Comparison of ENCODE assay signal across 1 fruit fly cellular context in the genomic region with DNA sequence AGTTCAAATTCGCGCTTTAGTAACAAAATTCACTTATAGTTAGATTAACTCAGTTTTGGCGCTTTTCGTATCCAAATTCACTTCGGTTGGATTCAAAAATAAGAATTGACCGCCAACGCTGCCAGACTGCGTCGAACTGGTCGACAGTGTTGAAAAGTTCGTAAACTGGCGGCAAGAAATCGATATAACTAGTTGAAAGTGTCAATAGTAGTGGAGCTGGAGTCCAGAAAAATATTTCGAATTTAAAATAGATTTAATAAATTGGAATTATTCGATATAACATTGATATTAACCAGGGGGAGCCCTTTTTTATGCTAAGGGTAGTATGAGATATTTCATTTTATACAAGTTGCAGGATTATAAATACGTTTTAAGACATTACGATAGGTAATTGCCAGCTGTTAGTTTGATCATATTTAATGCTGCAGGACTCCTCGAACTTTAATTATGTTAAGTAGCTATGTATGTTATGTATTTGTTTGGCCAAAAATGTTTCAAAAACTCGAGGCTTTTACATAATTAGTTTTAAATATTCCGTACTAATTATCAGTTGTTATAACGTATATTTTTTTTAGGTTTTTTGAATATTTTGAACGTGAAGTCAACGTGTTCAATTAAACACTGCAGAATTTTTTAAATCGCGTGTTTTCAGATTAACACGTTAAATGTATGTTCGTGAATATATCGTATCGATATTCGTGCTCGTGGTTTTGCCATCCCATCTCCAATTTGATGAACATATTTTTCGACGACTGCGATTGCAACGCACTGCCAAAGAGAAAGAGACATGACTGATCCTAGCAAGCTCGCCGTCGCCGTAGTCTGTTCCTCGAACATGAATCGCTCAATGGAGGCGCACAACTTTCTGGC.
TF ChIP-seq lines count a peak whose summit lies in the region.

A gene (minus strand): TSS at position 113 of the 870 bp plus-strand sequence.
A gene (plus strand): TSS at position 703 of the 870 bp plus-strand sequence.

TF ChIP-seq in whole organism, embryonic, 481 proteins besides CTCF, POLR2A, EP300 and RAD21 (continued from another document):
- TF ChIP-seq Bgb (GFP tag; IDR thresholded peaks at IDR 0.05; lab: Robert Waterston, UW; ENCODE audit: partially characterized antibody) (peak; percentile 81), phol (tag; optimal IDR thresholded peaks at IDR 0.05; lab: Kevin White, UChicago) (no peak), Max (GFP tag; optimal IDR thresholded peaks at IDR 0.05; lab: Kevin White, UChicago) (no peak), CG13424 (tag; optimal IDR thresholded peaks at IDR 0.05; lab: Kevin White, UChicago) (no peak), Oli (tag; optimal IDR thresholded peaks at IDR 0.05; lab: Kevin White, UChicago) (no peak), chinmo (GFP tag; IDR thresholded peaks at IDR 0.05; lab: Robert Waterston, UW; ENCODE audit: partially characterized antibody) (0 out of 4 replicates have a peak, but pooled peaks have one; percentile 52), CG15269 (tag; optimal IDR thresholded peaks at IDR 0.05; lab: Kevin White, UChicago) (no peak), hbn (GFP tag; IDR thresholded peaks at IDR 0.05; lab: Robert Waterston, UW; ENCODE audit: partially characterized antibody) (peak; percentile 73), eve (GFP tag; optimal IDR thresholded peaks at IDR 0.05; lab: Kevin White, UChicago) (no peak), Trl (optimal IDR thresholded peaks at IDR 0.05; lab: Kevin White, UChicago) (no peak), Trl (GFP tag; optimal IDR thresholded peaks at IDR 0.05; lab: Kevin White, UChicago) (no peak), Spps (tag; optimal IDR thresholded peaks at IDR 0.05; lab: Kevin White, UChicago) (no peak), ftz-f1 (GFP tag; optimal IDR thresholded peaks at IDR 0.05; lab: Kevin White, UChicago) (no peak), CG2120 (GFP tag; optimal IDR thresholded peaks at IDR 0.05; lab: Kevin White, UChicago) (no peak), CG1832 (GFP tag; optimal IDR thresholded peaks at IDR 0.05; lab: Kevin White, UChicago) (no peak), usp (GFP tag; optimal IDR thresholded peaks at IDR 0.05; lab: Kevin White, UChicago) (no peak), CG17186 (GFP tag; optimal IDR thresholded peaks at IDR 0.05; lab: Kevin White, UChicago) (no peak), bowl (GFP tag; IDR thresholded peaks at IDR 0.05; lab: Robert Waterston, UW) (no peak), CG12219 (GFP tag; optimal IDR thresholded peaks at IDR 0.05; lab: Kevin White, UChicago) (no peak), CG31388 (GFP tag; optimal IDR thresholded peaks at IDR 0.05; lab: Kevin White, UChicago) (no peak), CG7963 (GFP tag; IDR thresholded peaks at IDR 0.05; lab: Robert Waterston, UW; ENCODE audit: partially characterized antibody) (peak; percentile 57; the same call in 1 of the 3 replicates), MTF-1 (GFP tag; optimal IDR thresholded peaks at IDR 0.05; lab: Kevin White, UChicago; ENCODE audit: borderline replicate concordance) (no peak), CG4617 (GFP tag; optimal IDR thresholded peaks at IDR 0.05; lab: Kevin White, UChicago; ENCODE audit: borderline replicate concordance) (no peak), ranshi (GFP tag; IDR thresholded peaks at IDR 0.05; lab: Robert Waterston, UW) (no peak), CG18619 (GFP tag; optimal IDR thresholded peaks at IDR 0.05; lab: Kevin White, UChicago) (no peak), CG12299 (tag; optimal IDR thresholded peaks at IDR 0.05; lab: Kevin White, UChicago) (no peak), CG32532 (GFP tag; IDR thresholded peaks at IDR 0.05; lab: Robert Waterston, UW) (no peak), gro (GFP tag; optimal IDR thresholded peaks at IDR 0.05; lab: Kevin White, UChicago) (no peak), GATAe (GFP tag; conservative IDR thresholded peaks at IDR 0.05; lab: Robert Waterston, UW) (no peak), CG4820 (GFP tag; optimal IDR thresholded peaks at IDR 0.05; lab: Kevin White, UChicago) (no peak), CG34224 (GFP tag; IDR thresholded peaks at IDR 0.05; lab: Robert Waterston, UW; ENCODE audit: partially characterized antibody) (peak; percentile 75), Rfx (GFP tag; IDR thresholded peaks at IDR 0.05; lab: Robert Waterston, UW) (peak; percentile 16; the same call in 1 of the 2 replicates), maf-S (GFP tag; optimal IDR thresholded peaks at IDR 0.05; lab: Kevin White, UChicago) (no peak), Med (GFP tag; lab: Kevin White, UChicago) (peak; percentile 82), so (GFP tag; IDR thresholded peaks at IDR 0.05; lab: Robert Waterston, UW) (no peak), CG17359 (tag; optimal IDR thresholded peaks at IDR 0.05; lab: Kevin White, UChicago) (no peak), dan (GFP tag; IDR thresholded peaks at IDR 0.05; lab: Robert Waterston, UW) (no peak), CG3163 (GFP tag; optimal IDR thresholded peaks at IDR 0.05; lab: Kevin White, UChicago) (no peak), NK7.1 (GFP tag; optimal IDR thresholded peaks at IDR 0.05; lab: Kevin White, UChicago) (no peak), CG9437 (GFP tag; optimal IDR thresholded peaks at IDR 0.05; lab: Kevin White, UChicago) (no peak), CG2875 (GFP tag; optimal IDR thresholded peaks at IDR 0.05; lab: Kevin White, UChicago) (no peak), CG16863 (GFP tag; optimal IDR thresholded peaks at IDR 0.05; lab: Kevin White, UChicago) (no peak), CG3847 (GFP tag; IDR thresholded peaks at IDR 0.05; lab: Robert Waterston, UW) (peak; percentile 95), dati (GFP tag; IDR thresholded peaks at IDR 0.05; lab: Robert Waterston, UW) (no peak), CG11398 (GFP tag; optimal IDR thresholded peaks at IDR 0.05; lab: Kevin White, UChicago) (no peak), CG6272 (GFP tag; IDR thresholded peaks at IDR 0.05; lab: Robert Waterston, UW) (no peak), vfl (GFP tag; optimal IDR thresholded peaks at IDR 0.05; lab: Kevin White, UChicago) (no peak), Xrp1 (GFP tag; IDR thresholded peaks at IDR 0.05; lab: Robert Waterston, UW) (no peak), Nf-YA (GFP tag; IDR thresholded peaks at IDR 0.05; lab: Robert Waterston, UW) (no peak), fd96Cb (tag; optimal IDR thresholded peaks at IDR 0.05; lab: Kevin White, UChicago) (no peak), insv (GFP tag; optimal IDR thresholded peaks at IDR 0.05; lab: Kevin White, UChicago) (no peak), Usf (GFP tag; optimal IDR thresholded peaks at IDR 0.05; lab: Kevin White, UChicago) (no peak), CG11456 (GFP tag; IDR thresholded peaks at IDR 0.05; lab: Robert Waterston, UW) (no peak), Dp (GFP tag; optimal IDR thresholded peaks at IDR 0.05; lab: Kevin White, UChicago) (peak; percentile 86), klu (GFP tag; IDR thresholded peaks at IDR 0.05; lab: Robert Waterston, UW) (no peak), Chrac-16 (GFP tag; optimal IDR thresholded peaks at IDR 0.05; lab: Kevin White, UChicago) (no peak), unpg (GFP tag; optimal IDR thresholded peaks at IDR 0.05; lab: Kevin White, UChicago) (no peak), mirr (GFP tag; optimal IDR thresholded peaks at IDR 0.05; lab: Kevin White, UChicago) (no peak), pfk (GFP tag; optimal IDR thresholded peaks at IDR 0.05; lab: Kevin White, UChicago) (no peak), slou (GFP tag; optimal IDR thresholded peaks at IDR 0.05; lab: Kevin White, UChicago) (no peak), CG16813 (GFP tag; IDR thresholded peaks at IDR 0.05; lab: Robert Waterston, UW; ENCODE audit: partially characterized antibody) (peak; percentile 75), Adf1 (GFP tag; IDR thresholded peaks at IDR 0.05; lab: Robert Waterston, UW) (no peak), Dad (GFP tag; optimal IDR thresholded peaks at IDR 0.05; lab: Kevin White, UChicago) (no peak), dm (GFP tag; optimal IDR thresholded peaks at IDR 0.05; lab: Kevin White, UChicago) (no peak), Atf6 (GFP tag; IDR thresholded peaks at IDR 0.05; lab: Robert Waterston, UW) (no peak), Tbp (GFP tag; optimal IDR thresholded peaks at IDR 0.05; lab: Kevin White, UChicago) (no peak), CG7928 (GFP tag; optimal IDR thresholded peaks at IDR 0.05; lab: Kevin White, UChicago) (no peak), tna (GFP tag; IDR thresholded peaks at IDR 0.05; lab: Robert Waterston, UW; ENCODE audit: partially characterized antibody) (peak; percentile 60), gt (GFP tag; IDR thresholded peaks at IDR 0.05; lab: Robert Waterston, UW) (no peak), CG8388 (GFP tag; optimal IDR thresholded peaks at IDR 0.05; lab: Kevin White, UChicago) (no peak), CG34376 (GFP tag; optimal IDR thresholded peaks at IDR 0.05; lab: Kevin White, UChicago) (no peak), Sry-β (GFP tag; optimal IDR thresholded peaks at IDR 0.05; lab: Kevin White, UChicago) (no peak), HmgZ (tag; optimal IDR thresholded peaks at IDR 0.05; lab: Kevin White, UChicago) (peak; percentile 3), YL-1 (GFP tag; optimal IDR thresholded peaks at IDR 0.05; lab: Kevin White, UChicago) (peak; percentile 21), lilli (GFP tag; optimal IDR thresholded peaks at IDR 0.05; lab: Kevin White, UChicago) (no peak), Ssrp (tag; optimal IDR thresholded peaks at IDR 0.05; lab: Kevin White, UChicago) (no peak), CG2129 (GFP tag; IDR thresholded peaks at IDR 0.05; lab: Robert Waterston, UW; ENCODE audit: partially characterized antibody) (peak; percentile 71), CG16779 (GFP tag; IDR thresholded peaks at IDR 0.05; lab: Robert Waterston, UW) (no peak), CG9215 (GFP tag; IDR thresholded peaks at IDR 0.05; lab: Robert Waterston, UW) (no peak), lmd (GFP tag; IDR thresholded peaks at IDR 0.05; lab: Robert Waterston, UW) (no peak), CG9932 (GFP tag; IDR thresholded peaks at IDR 0.05; lab: Robert Waterston, UW) (peak; percentile 58), CG8281 (tag; optimal IDR thresholded peaks at IDR 0.05; lab: Kevin White, UChicago) (no peak), CG13296 (GFP tag; optimal IDR thresholded peaks at IDR 0.05; lab: Kevin White, UChicago) (no peak), prd (optimal IDR thresholded peaks at IDR 0.05; lab: Kevin White, UChicago) (no peak), prd (GFP tag; IDR thresholded peaks at IDR 0.05; lab: Robert Waterston, UW) (no peak), NfI (GFP tag; optimal IDR thresholded peaks at IDR 0.05; lab: Kevin White, UChicago) (no peak), vvl (GFP tag; IDR thresholded peaks at IDR 0.05; lab: Robert Waterston, UW) (peak; percentile 32; the same call in 1 of the 2 replicates), Meics (GFP tag; optimal IDR thresholded peaks at IDR 0.05; lab: Kevin White, UChicago) (no peak), kah (GFP tag; optimal IDR thresholded peaks at IDR 0.05; lab: Kevin White, UChicago) (no peak), CG5953 (GFP tag; IDR thresholded peaks at IDR 0.05; lab: Robert Waterston, UW) (no peak), Poxn (GFP tag; IDR thresholded peaks at IDR 0.05; lab: Robert Waterston, UW) (no peak), jigr1 (GFP tag; IDR thresholded peaks at IDR 0.05; lab: Robert Waterston, UW) (no peak), hb (GFP tag; IDR thresholded peaks at IDR 0.05; lab: Robert Waterston, UW; ENCODE audit: partially characterized antibody) (peak; percentile 61; the same call in 1 of the 3 replicates), Sox102F (GFP tag; optimal IDR thresholded peaks at IDR 0.05; lab: Kevin White, UChicago) (no peak), wek (GFP tag; optimal IDR thresholded peaks at IDR 0.05; lab: Kevin White, UChicago) (no peak), lbe (GFP tag; optimal IDR thresholded peaks at IDR 0.05; lab: Kevin White, UChicago) (no peak), CG10267 (tag; optimal IDR thresholded peaks at IDR 0.05; lab: Kevin White, UChicago) (peak; percentile 86), lola (GFP tag; optimal IDR thresholded peaks at IDR 0.05; lab: Kevin White, UChicago) (no peak), tio (GFP tag; optimal IDR thresholded peaks at IDR 0.05; lab: Kevin White, UChicago) (no peak), CG15011 (GFP tag; optimal IDR thresholded peaks at IDR 0.05; lab: Kevin White, UChicago) (no peak), ato (GFP tag; IDR thresholded peaks at IDR 0.05; lab: Robert Waterston, UW; ENCODE audit: partially characterized antibody) (peak; percentile 64), gem (tag; optimal IDR thresholded peaks at IDR 0.05; lab: Kevin White, UChicago) (peak; percentile 13), E2f2 (GFP tag; IDR thresholded peaks at IDR 0.05; lab: Robert Waterston, UW) (peak; percentile 86), row (GFP tag; IDR thresholded peaks at IDR 0.05; lab: Robert Waterston, UW) (peak; percentile 34), CG9609 (GFP tag; optimal IDR thresholded peaks at IDR 0.05; lab: Kevin White, UChicago) (no peak), az2 (GFP tag; optimal IDR thresholded peaks at IDR 0.05; lab: Kevin White, UChicago) (no peak), mld (GFP tag; IDR thresholded peaks at IDR 0.05; lab: Robert Waterston, UW; ENCODE audit: partially characterized antibody) (0 out of 3 replicates have a peak, but pooled peaks have one; percentile 44)
TF ChIP-seq in whole organism, embryonic: peak in this region for 70.
